Fruit fly (Drosophila melanogaster): Measurements from ENCODE around the gene CG12885.
A peak's percentile ranks its signal among the peaks of the same experiment; 100 is the strongest.

- TF ChIP-seq NC2α (GFP tag; optimal IDR thresholded peaks at IDR 0.05) (no peak), CG6175 (GFP tag; IDR thresholded peaks at IDR 0.05) (no peak), dmrt99B (tag; optimal IDR thresholded peaks at IDR 0.05) (peak; percentile 38), Blimp-1 (GFP tag; optimal IDR thresholded peaks at IDR 0.05) (no peak), jing (GFP tag; optimal IDR thresholded peaks at IDR 0.05) (no peak), sens (GFP tag) (peak; percentile 81), az2 (GFP tag; optimal IDR thresholded peaks at IDR 0.05) (peak; percentile 45), B-H1 (GFP tag; IDR thresholded peaks at IDR 0.05) (no peak), Lpt (GFP tag; optimal IDR thresholded peaks at IDR 0.05) (no peak), CG17359 (tag; optimal IDR thresholded peaks at IDR 0.05) (peak; percentile 20), Atf6 (GFP tag; IDR thresholded peaks at IDR 0.05) (no peak), insv (GFP tag; optimal IDR thresholded peaks at IDR 0.05) (peak in 1 of 2 experiments; percentile 48)
Observed at dm6 chr3R:27581890-27582487, 61.3 kb downstream of the CG12885 start, which contains the start of gene wdb.
